Fruit fly (Drosophila melanogaster) whole organism, embryonic: ENCODE measurements around the gene LManIV.

Source experiments
- Aef1 ChIP-seq: fragments of 200-800 bp; sonication (Bioruptor generic); IDR thresholded peaks from 3 replicates; pipeline ENCODE4 v1.3.6; 2022; ENCODE audit warnings: missing biosample characterization, missing genetic modification characterization
- CG11398 ChIP-seq: fragments of 200-800 bp; sonication (Bioruptor generic); optimal IDR thresholded peaks from 2 replicates; lab custom pipeline; 2016; ENCODE audit warnings: missing biosample characterization, missing genetic modification characterization
- CG11504 ChIP-seq: fragments of 200-800 bp; sonication (Bioruptor generic); optimal IDR thresholded peaks from 3 replicates; lab custom pipeline; 2019; ENCODE audit warnings: missing biosample characterization, mild to moderate bottlenecking, missing genetic modification characterization, moderate library complexity
- CG11723 ChIP-seq: fragments of 200-800 bp; sonication (Bioruptor generic); optimal IDR thresholded peaks from 2 replicates; lab custom pipeline; 2017; ENCODE audit warnings: missing biosample characterization, mild to moderate bottlenecking, missing genetic modification characterization
- CG12659 ChIP-seq: fragments of 200-800 bp; sonication (Bioruptor generic); optimal IDR thresholded peaks from 3 replicates; lab custom pipeline; 2017; ENCODE audit warnings: mild to moderate bottlenecking, missing biosample characterization, missing genetic modification reagents, missing genetic modification characterization
- CG13287 ChIP-seq: fragments of 200-800 bp; sonication (Bioruptor generic); IDR thresholded peaks from 2 replicates; pipeline ENCODE4 v1.3.6; 2022; ENCODE audit warnings: missing biosample characterization, missing genetic modification characterization; ENCODE audit not compliant: partially characterized antibody
- CG13296 ChIP-seq: fragments of 200-800 bp; sonication (Bioruptor generic); optimal IDR thresholded peaks from 3 replicates; lab custom pipeline; 2018; ENCODE audit warnings: missing biosample characterization, mild to moderate bottlenecking, missing genetic modification characterization
- CG14014 ChIP-seq: fragments of 200-800 bp; sonication (Bioruptor generic); IDR thresholded peaks from 2 replicates; pipeline ENCODE4 v1.3.6; 2022; ENCODE audit warnings: missing biosample characterization, missing genetic modification characterization
- CG15696 ChIP-seq: fragments of 200-800 bp; sonication (Bioruptor generic); optimal IDR thresholded peaks from 2 replicates; lab custom pipeline; 2019; ENCODE audit warnings: missing biosample characterization, mild to moderate bottlenecking, missing genetic modification characterization, moderate library complexity
- CG16863 ChIP-seq: fragments of 200-800 bp; sonication (Bioruptor generic); optimal IDR thresholded peaks from 3 replicates; lab custom pipeline; 2016; ENCODE audit warnings: missing biosample characterization, missing genetic modification characterization
- CG17361 ChIP-seq: fragments of 200-800 bp; sonication (Bioruptor generic); IDR thresholded peaks from 3 replicates; pipeline ENCODE4 v1.3.6; 2022; ENCODE audit warnings: missing biosample characterization, missing genetic modification characterization
- CG2120 ChIP-seq: fragments of 200-800 bp; sonication (Bioruptor generic); optimal IDR thresholded peaks from 3 replicates; lab custom pipeline; 2016; ENCODE audit warnings: missing biosample characterization, missing genetic modification characterization
- CG31441 ChIP-seq: fragments of 200-800 bp; sonication (Bioruptor generic); IDR thresholded peaks from 2 replicates; pipeline ENCODE4 v1.3.6; 2022; ENCODE audit warnings: missing biosample characterization, missing genetic modification characterization
- CG33213 ChIP-seq: fragments of 200-800 bp; sonication (Bioruptor generic); optimal IDR thresholded peaks from 3 replicates; lab custom pipeline; 2016; ENCODE audit warnings: missing biosample characterization, missing genetic modification characterization
- CG42726 ChIP-seq: fragments of 200-800 bp; sonication (Bioruptor generic); IDR thresholded peaks from 2 replicates; pipeline ENCODE4 v1.3.6; 2022; ENCODE audit warnings: missing biosample characterization, missing genetic modification characterization; ENCODE audit not compliant: partially characterized antibody
- CG4360 ChIP-seq: fragments of 200-800 bp; sonication (Bioruptor generic); IDR thresholded peaks from 2 replicates; pipeline ENCODE4 v1.3.6; 2022; ENCODE audit warnings: missing biosample characterization, missing genetic modification characterization
- CG4424 ChIP-seq: fragments of 200-800 bp; sonication (Bioruptor generic); optimal IDR thresholded peaks from 3 replicates; lab custom pipeline; 2016; ENCODE audit warnings: missing biosample characterization, missing genetic modification characterization
- CG4820 ChIP-seq: fragments of 200-800 bp; sonication (Bioruptor generic); optimal IDR thresholded peaks from 3 replicates; lab custom pipeline; 2016; ENCODE audit warnings: missing biosample characterization, missing genetic modification characterization
- CG7372 ChIP-seq: fragments of 200-800 bp; sonication (Bioruptor generic); IDR thresholded peaks from 2 replicates; pipeline ENCODE4 v1.3.6; 2022; ENCODE audit warnings: missing biosample characterization, missing genetic modification characterization
- CG7928 ChIP-seq: fragments of 200-800 bp; sonication (Bioruptor generic); optimal IDR thresholded peaks from 2 replicates; lab custom pipeline; 2017; ENCODE audit warnings: missing biosample characterization, mild to moderate bottlenecking, missing genetic modification characterization
- CG8478 ChIP-seq: fragments of >200 bp; optimal IDR thresholded peaks from 2 replicates; lab custom pipeline; 2018
- CG9437 ChIP-seq: fragments of 200-800 bp; sonication (Bioruptor generic); optimal IDR thresholded peaks from 2 replicates; lab custom pipeline; 2018; ENCODE audit warnings: missing biosample characterization, mild to moderate bottlenecking, missing genetic modification characterization
- Dip2 ChIP-seq: fragments of 200-800 bp; sonication (Bioruptor generic); IDR thresholded peaks from 2 replicates; pipeline ENCODE4 v1.3.6; 2022; ENCODE audit warnings: missing biosample characterization, missing genetic modification characterization
- ERR ChIP-seq: fragments of 200-800 bp; sonication (Bioruptor generic); optimal IDR thresholded peaks from 2 replicates; lab custom pipeline; 2016; ENCODE audit warnings: missing biosample characterization, missing genetic modification characterization
- Eip74EF ChIP-seq, 2 experiments: fragments of 200-800 bp in 1 of 2; fragments of >200 bp in 1 of 2; sonication (Bioruptor generic) in 1 of 2; optimal IDR thresholded peaks; 2 replicates each; lab custom pipeline; 2017 to 2019; ENCODE audit warnings: missing biosample characterization in 2 of 2, missing genetic modification characterization in 2 of 2, mild to moderate bottlenecking in 1 of 2, moderate library complexity in 1 of 2
- Gug ChIP-seq: fragments of 200-800 bp; sonication (Bioruptor generic); IDR thresholded peaks from 4 replicates; pipeline ENCODE4 v1.3.6; 2022; ENCODE audit warnings: missing biosample characterization, missing genetic modification characterization
- HLH3B ChIP-seq: fragments of 200-800 bp; sonication (Bioruptor generic); IDR thresholded peaks from 2 replicates; pipeline ENCODE4 v1.3.6; 2022; ENCODE audit warnings: missing biosample characterization, missing genetic modification characterization
- HLH54F ChIP-seq: fragments of 200-800 bp; sonication (Bioruptor generic); optimal IDR thresholded peaks from 3 replicates; lab custom pipeline; 2016; ENCODE audit warnings: missing biosample characterization, missing genetic modification characterization
- Kr ChIP-seq: fragments of 200-800 bp; sonication (Bioruptor generic); optimal IDR thresholded peaks from 2 replicates; lab custom pipeline; 2017; ENCODE audit warnings: missing biosample characterization, mild to moderate bottlenecking, missing genetic modification characterization
- Lim3 ChIP-seq: fragments of 200-800 bp; sonication (Bioruptor generic); IDR thresholded peaks from 2 replicates; pipeline ENCODE4 v1.3.6; 2022; ENCODE audit warnings: missing biosample characterization, missing genetic modification characterization
- Sry-β ChIP-seq: fragments of 200-800 bp; sonication (Bioruptor generic); optimal IDR thresholded peaks from 2 replicates; lab custom pipeline; 2018; ENCODE audit warnings: missing biosample characterization, mild to moderate bottlenecking, missing genetic modification characterization, moderate library complexity
- TFAM ChIP-seq: fragments of 200-800 bp; sonication (Bioruptor generic); optimal IDR thresholded peaks from 2 replicates; lab custom pipeline; 2017; ENCODE audit warnings: missing biosample characterization, missing genetic modification characterization, inconsistent platforms
- Xrp1 ChIP-seq: fragments of 200-800 bp; sonication (Bioruptor generic); IDR thresholded peaks from 2 replicates; pipeline ENCODE4 v1.3.6; 2022; ENCODE audit warnings: missing biosample characterization, missing genetic modification characterization
- ap ChIP-seq: fragments of 200-800 bp; sonication (Bioruptor generic); IDR thresholded peaks from 2 replicates; pipeline ENCODE4 v1.3.6; 2022; ENCODE audit warnings: missing biosample characterization, missing genetic modification characterization
- chn ChIP-seq: fragments of 200-800 bp; sonication (Bioruptor generic); optimal IDR thresholded peaks from 2 replicates; lab custom pipeline; 2016; ENCODE audit warnings: missing biosample characterization, missing genetic modification characterization
- crc ChIP-seq: fragments of 200-800 bp; sonication (Bioruptor generic); optimal IDR thresholded peaks from 2 replicates; lab custom pipeline; 2016; ENCODE audit warnings: missing biosample characterization, missing genetic modification characterization
- disco-r ChIP-seq: fragments of 200-800 bp; sonication (Bioruptor generic); optimal IDR thresholded peaks from 2 replicates; lab custom pipeline; 2016; ENCODE audit warnings: missing biosample characterization, missing genetic modification characterization
- fu2 ChIP-seq: fragments of 200-800 bp; sonication (Bioruptor generic); optimal IDR thresholded peaks from 2 replicates; lab custom pipeline; 2016; ENCODE audit warnings: missing biosample characterization, missing genetic modification characterization
- gfzf ChIP-seq: fragments of 200-800 bp; sonication (Bioruptor generic); optimal IDR thresholded peaks from 2 replicates; lab custom pipeline; 2016; ENCODE audit warnings: missing biosample characterization, mild to moderate bottlenecking, missing genetic modification characterization, moderate library complexity
- h ChIP-seq: fragments of >200 bp; optimal IDR thresholded peaks from 2 replicates; lab custom pipeline; 2017
- her ChIP-seq: fragments of 200-800 bp; sonication (Bioruptor generic); optimal IDR thresholded peaks from 2 replicates; lab custom pipeline; 2016; ENCODE audit warnings: missing biosample characterization, missing genetic modification characterization
- inv ChIP-seq: fragments of 200-800 bp; sonication (Bioruptor generic); IDR thresholded peaks from 2 replicates; pipeline ENCODE4 v1.3.6; 2022; ENCODE audit warnings: missing biosample characterization, missing genetic modification characterization; ENCODE audit not compliant: partially characterized antibody
- jing ChIP-seq: fragments of 200-800 bp; sonication (Bioruptor generic); optimal IDR thresholded peaks from 2 replicates; lab custom pipeline; 2018; ENCODE audit warnings: missing biosample characterization, mild to moderate bottlenecking, missing genetic modification characterization
- ken ChIP-seq: fragments of 200-800 bp; sonication (Bioruptor generic); IDR thresholded peaks from 3 replicates; pipeline ENCODE4 v1.3.6; 2022; ENCODE audit warnings: missing biosample characterization, missing genetic modification characterization
- lab ChIP-seq: fragments of 200-800 bp; sonication (Bioruptor generic); optimal IDR thresholded peaks from 3 replicates; lab custom pipeline; 2017; ENCODE audit warnings: missing biosample characterization, missing genetic modification characterization, mild to moderate bottlenecking, moderate library complexity, missing genetic modification reagents
- lbe ChIP-seq: fragments of 200-800 bp; sonication (Bioruptor generic); optimal IDR thresholded peaks from 2 replicates; lab custom pipeline; 2016; ENCODE audit warnings: missing biosample characterization, mild to moderate bottlenecking, missing genetic modification characterization
- sens ChIP-seq: fragments of 200-800 bp; sonication (Bioruptor generic); peaks from one replicate; lab custom pipeline; 2016; ENCODE audit warnings: missing biosample characterization, missing genetic modification characterization
- seq ChIP-seq: fragments of 200-800 bp; sonication (Bioruptor generic); IDR thresholded peaks from 2 replicates; pipeline ENCODE4 v1.3.6; 2022; ENCODE audit warnings: missing biosample characterization, missing genetic modification characterization
- sob ChIP-seq: fragments of 200-800 bp; sonication (Bioruptor generic); IDR thresholded peaks from 2 replicates; pipeline ENCODE4 v1.3.6; 2022; ENCODE audit warnings: missing biosample characterization, missing genetic modification characterization
- ssp ChIP-seq: fragments of 200-800 bp; sonication (Bioruptor generic); IDR thresholded peaks from 2 replicates; pipeline ENCODE4 v1.3.6; 2022; ENCODE audit warnings: missing biosample characterization, missing genetic modification characterization
- stc ChIP-seq: fragments of 200-800 bp; sonication (Bioruptor generic); IDR thresholded peaks from 2 replicates; pipeline ENCODE4 v1.3.6; 2022; ENCODE audit warnings: missing biosample characterization, missing genetic modification characterization
- zen2 ChIP-seq: fragments of 200-800 bp; sonication (Bioruptor generic); IDR thresholded peaks from 3 replicates; pipeline ENCODE4 v1.3.6; 2022; ENCODE audit warnings: missing biosample characterization, missing genetic modification characterization; ENCODE audit not compliant: partially characterized antibody

Gene LManIV

DNA sequence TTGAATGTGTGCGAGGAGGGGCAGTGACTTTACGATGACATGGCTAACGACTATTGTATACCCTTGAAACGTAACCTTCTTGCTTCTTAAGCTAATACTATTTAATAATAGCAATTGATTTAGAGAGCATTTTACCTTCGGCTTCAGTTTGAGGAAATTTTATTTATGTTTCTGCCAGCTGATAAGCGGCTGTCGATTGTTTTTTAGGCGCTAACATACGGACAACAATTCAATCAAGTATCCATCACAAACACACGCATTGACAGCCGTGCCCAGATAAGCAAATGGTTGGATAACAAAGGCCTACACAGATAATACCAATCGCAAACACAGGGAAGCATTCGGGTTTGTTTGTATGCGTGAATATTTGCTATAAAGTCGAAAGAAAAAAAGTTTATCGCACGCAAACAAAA lies 33.9 kb downstream of the LManIV start (continued):
- TF ChIP-seq CG13287 (GFP tag; lab: Robert Waterston, UW): no peak; the same call in 1 of the 2 replicates
- TF ChIP-seq CG7372 (GFP tag; lab: Robert Waterston, UW): no peak
- TF ChIP-seq CG16863: peak; percentile 41
- TF ChIP-seq CG42726: no peak
- TF ChIP-seq sob (GFP tag; lab: Robert Waterston, UW): no peak; the same call in 1 of the 2 replicates
- TF ChIP-seq ken (GFP tag; lab: Robert Waterston, UW): peak; percentile 49; the same call in 1 of the 3 replicates
- no peak for TF ChIP-seq CG11723
- TF ChIP-seq lbe (GFP tag; lab: Kevin White, UChicago): peak; percentile 16
- TF ChIP-seq HLH54F (GFP tag; lab: Kevin White, UChicago): no peak
- TF ChIP-seq CG14014 (GFP tag; lab: Robert Waterston, UW): no peak
- peak; percentile 41; the same call in 1 of the 2 replicates for TF ChIP-seq Lim3
- peak; percentile 89 for TF ChIP-seq lab (GFP tag; lab: Kevin White, UChicago)
- peak; percentile 78 for TF ChIP-seq CG2120 (GFP tag; lab: Kevin White, UChicago)
- peak; percentile 44; the same call in 1 of the 2 replicates for TF ChIP-seq stc (GFP tag; lab: Robert Waterston, UW)
- no peak for TF ChIP-seq inv (GFP tag; lab: Robert Waterston, UW)
- TF ChIP-seq zen2 (GFP tag; lab: Robert Waterston, UW): no peak
- peak; percentile 46; the same call in 1 of the 2 replicates for TF ChIP-seq CG4360 (GFP tag; lab: Robert Waterston, UW)
- TF ChIP-seq sens: peak; percentile 69
- no peak for TF ChIP-seq CG11398 (GFP tag; lab: Kevin White, UChicago)
- TF ChIP-seq CG8478 (lab: Kevin White, UChicago): no peak
- peak; percentile 48; the same call in 1 of the 2 replicates for TF ChIP-seq Xrp1 (GFP tag; lab: Robert Waterston, UW)
- 0 out of 2 replicates have a peak, but pooled peaks have one; percentile 19 for TF ChIP-seq ap
- no peak for TF ChIP-seq HLH3B
- no peak for TF ChIP-seq h (lab: Kevin White, UChicago)
- TF ChIP-seq chn (GFP tag; lab: Kevin White, UChicago): peak; percentile 2
- peak; percentile 40 for TF ChIP-seq CG11504 (tag; lab: Kevin White, UChicago)
- TF ChIP-seq CG31441 (GFP tag; lab: Robert Waterston, UW): peak; percentile 20; the same call in 1 of the 2 replicates
- no peak for TF ChIP-seq CG9437 (GFP tag; lab: Kevin White, UChicago)
- no peak for TF ChIP-seq gfzf (GFP tag; lab: Kevin White, UChicago)
- no peak for TF ChIP-seq ssp (GFP tag; lab: Robert Waterston, UW)
- no peak for TF ChIP-seq Aef1 (GFP tag; lab: Robert Waterston, UW)
- TF ChIP-seq CG15696 (tag; lab: Kevin White, UChicago): no peak
- peak; percentile 0 for TF ChIP-seq CG13296 (GFP tag; lab: Kevin White, UChicago)
- TF ChIP-seq CG33213: no peak
- TF ChIP-seq CG4424 (GFP tag; lab: Kevin White, UChicago): peak; percentile 31
- TF ChIP-seq CG4820 (GFP tag; lab: Kevin White, UChicago): no peak
- TF ChIP-seq disco-r (GFP tag; lab: Kevin White, UChicago): no peak
- TF ChIP-seq Dip2 (GFP tag; lab: Robert Waterston, UW): no peak
- no peak for TF ChIP-seq TFAM (GFP tag; lab: Kevin White, UChicago)
- peak; percentile 12 for TF ChIP-seq crc
- TF ChIP-seq Eip74EF (GFP tag; optimal IDR thresholded peaks at IDR 0.05; lab: Kevin White, UChicago): no peak
- peak; percentile 45; the same call in 1 of the 3 replicates for TF ChIP-seq CG17361
- no peak for TF ChIP-seq fu2 (GFP tag; lab: Kevin White, UChicago)
- TF ChIP-seq ERR (GFP tag; lab: Kevin White, UChicago): no peak
- no peak for TF ChIP-seq Kr (GFP tag; lab: Kevin White, UChicago)
- TF ChIP-seq CG12659 (GFP tag; lab: Kevin White, UChicago): peak; percentile 49
- TF ChIP-seq Sry-β: no peak
- no peak for TF ChIP-seq jing (GFP tag; lab: Kevin White, UChicago)
- TF ChIP-seq seq: no peak
- no peak for TF ChIP-seq her
- 0 out of 4 replicates have a peak, but pooled peaks have one; percentile 11 for TF ChIP-seq Gug (GFP tag; lab: Robert Waterston, UW)
- no peak for TF ChIP-seq CG7928 (GFP tag; lab: Kevin White, UChicago)
